Worm (Caenorhabditis elegans) whole organism, mixed stage, embryonic: ENCODE data around the gene sft-1.

Source experiments
- elt-3 ChIP-seq: fragments of 150-350 bp; optimal IDR thresholded peaks from 2 replicates; lab custom pipeline; 2014; ENCODE audit warnings: missing biosample characterization, missing genetic modification characterization
- hlh-1 ChIP-seq: fragments of 150-350 bp; optimal IDR thresholded peaks from 2 replicates; lab custom pipeline; 2014; ENCODE audit warnings: missing biosample characterization, missing genetic modification reagents, missing genetic modification characterization
- nhr-237 ChIP-seq: fragments of 150-350 bp; optimal IDR thresholded peaks from 2 replicates; lab custom pipeline; 2014; ENCODE audit warnings: missing biosample characterization, missing genetic modification characterization
- nhr-28 ChIP-seq: fragments of 150-350 bp; optimal IDR thresholded peaks from 2 replicates; lab custom pipeline; 2014; ENCODE audit warnings: missing biosample characterization, missing genetic modification characterization
- snpc-4 ChIP-seq: fragments of 150-350 bp; optimal IDR thresholded peaks from 2 replicates; lab custom pipeline; 2014; ENCODE audit warnings: missing biosample characterization, missing genetic modification characterization
- sptf-1 ChIP-seq: sonication (generic microtip); optimal IDR thresholded peaks from 2 replicates; lab custom pipeline; 2017; ENCODE audit warnings: mild to moderate bottlenecking, missing genetic modification characterization, moderate library complexity, missing compliant biosample characterization
- ztf-11 ChIP-seq: fragments of 150-350 bp; optimal IDR thresholded peaks from 2 replicates; lab custom pipeline; 2014; ENCODE audit warnings: missing biosample characterization, missing genetic modification characterization

DNA sequence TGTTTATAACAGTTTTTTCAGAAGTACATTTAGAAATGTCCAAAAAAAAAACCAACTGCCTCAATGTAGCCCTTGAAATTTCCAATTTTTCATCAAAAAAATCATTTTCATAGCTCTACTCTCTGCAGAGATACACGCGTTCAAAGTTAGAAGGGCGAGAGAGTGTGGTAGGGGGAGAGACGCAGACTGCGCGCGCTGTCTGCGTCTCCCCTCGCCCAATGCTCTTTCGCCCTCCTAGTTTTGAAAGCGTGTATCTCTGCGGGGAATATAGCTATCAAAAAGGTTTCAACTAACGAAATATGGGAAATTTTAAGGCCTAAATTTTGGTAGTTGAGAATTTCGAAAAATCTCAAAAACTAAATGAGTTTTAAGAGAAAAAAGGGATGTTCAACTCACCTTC is 22.9 kb upstream of the sft-1 start:
- no peak for TF ChIP-seq hlh-1 (tag; lab: Kevin White, UChicago)
- no peak for TF ChIP-seq elt-3
- TF ChIP-seq ztf-11 = no peak
- TF ChIP-seq snpc-4 (tag; lab: Kevin White, UChicago) = no peak
- no peak for TF ChIP-seq nhr-28 (tag; lab: Kevin White, UChicago)
- TF ChIP-seq sptf-1 (tag; lab: Kevin White, UChicago) = no peak
- TF ChIP-seq nhr-237 (tag; lab: Kevin White, UChicago) = no peak
